Worm (Caenorhabditis elegans): Measurements from ENCODE around the gene phf-10.
A peak's percentile ranks its signal among the peaks of the same experiment; 100 is the strongest.

phf-10 gene

DNA sequence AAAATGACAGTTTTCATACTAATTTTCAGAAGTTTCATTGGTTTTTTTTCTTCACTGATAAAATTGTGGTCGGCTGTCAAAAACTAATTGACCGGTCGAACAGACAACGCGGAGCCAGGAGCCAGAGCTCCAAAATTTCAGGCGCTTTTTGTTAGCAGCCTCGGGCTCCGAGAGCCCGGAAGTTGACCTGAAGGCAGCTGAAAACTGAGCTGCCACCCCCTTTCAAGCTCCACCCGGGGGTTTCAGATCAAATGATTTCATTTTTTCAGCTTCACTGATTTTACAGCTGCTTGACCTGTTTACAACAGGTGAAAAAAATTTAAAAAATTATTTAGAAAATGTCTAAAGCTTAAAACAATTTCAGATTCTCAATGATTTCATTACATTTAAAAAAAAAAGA is 31.0 kb upstream of the phf-10 start:
- no peak for TF ChIP-seq egl-27 (tag; optimal IDR thresholded peaks at IDR 0.05)
- TF ChIP-seq Y48G9A.11 (GFP tag; IDR thresholded peaks at IDR 0.05): no peak
- TF ChIP-seq ceh-44 (GFP tag; IDR thresholded peaks at IDR 0.05): no peak
- TF ChIP-seq nhr-10 (tag; optimal IDR thresholded peaks at IDR 0.05): no peak
- TF ChIP-seq F10B5.3 (tag; optimal IDR thresholded peaks at IDR 0.05): no peak
- TF ChIP-seq egl-43 (GFP tag; IDR thresholded peaks at IDR 0.05): no peak
- no peak for TF ChIP-seq arid-1 (GFP tag; conservative IDR thresholded peaks at IDR 0.05)
- TF ChIP-seq dmd-6 (GFP tag; IDR thresholded peaks at IDR 0.05): 0 out of 2 replicates have a peak, but pooled peaks have one; percentile 18
- no peak for TF ChIP-seq ZK337.2 (GFP tag; IDR thresholded peaks at IDR 0.05)
- TF ChIP-seq fos-1 (tag; optimal IDR thresholded peaks at IDR 0.05): no peak
- TF ChIP-seq pha-4 (GFP tag; IDR thresholded peaks at IDR 0.05): no peak
- no peak for TF ChIP-seq pha-4 (tag; optimal IDR thresholded peaks at IDR 0.05)
- no peak for TF ChIP-seq nhr-111 (GFP tag; optimal IDR thresholded peaks at IDR 0.05)
- TF ChIP-seq F26F4.8 (GFP tag; conservative IDR thresholded peaks at IDR 0.05): no peak
- TF ChIP-seq ceh-62 (tag; optimal IDR thresholded peaks at IDR 0.05): no peak
- peak; percentile 62; the same call in 1 of the 2 replicates for TF ChIP-seq set-16 (GFP tag; IDR thresholded peaks at IDR 0.05)

DNA sequence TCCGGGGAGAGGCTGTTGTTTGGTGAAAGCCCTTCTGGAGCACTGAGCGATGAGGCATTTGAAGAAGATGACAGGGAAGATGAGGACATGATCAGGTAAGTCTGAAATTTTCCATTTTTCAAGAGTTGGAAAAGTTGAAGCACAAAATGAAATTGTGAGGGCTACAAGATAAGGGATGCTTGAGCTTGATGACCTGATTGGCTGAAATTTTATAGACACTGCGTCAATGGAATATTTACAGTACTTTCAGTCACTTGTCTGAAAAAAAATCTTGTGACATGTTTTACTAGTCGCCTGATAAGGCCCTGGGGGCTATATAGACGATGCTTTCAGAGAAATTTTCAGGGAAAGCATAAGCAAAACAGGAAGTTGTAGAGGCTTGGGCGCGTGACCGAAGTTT is 25.0 kb upstream of the phf-10 start, which contains the start of gene dmd-8:
TSS of gene dmd-8 (minus strand) at position 101 of the 400 bp plus-strand sequence.
- TF ChIP-seq F44E2.7 (GFP tag; IDR thresholded peaks at IDR 0.05) (no peak), aly-2 (tag; optimal IDR thresholded peaks at IDR 0.05) (no peak), spr-3 (GFP tag; optimal IDR thresholded peaks at IDR 0.05) (no peak), php-3 (GFP tag; IDR thresholded peaks at IDR 0.05) (no peak), hlh-11 (tag; optimal IDR thresholded peaks at IDR 0.05) (no peak), ceh-32 (tag; optimal IDR thresholded peaks at IDR 0.05; ENCODE audit: poor library complexity) (no peak), ZK337.2 (GFP tag; IDR thresholded peaks at IDR 0.05) (no peak), unc-39 (tag; optimal IDR thresholded peaks at IDR 0.05) (no peak), ceh-28 (tag; optimal IDR thresholded peaks at IDR 0.05) (no peak), daf-12 (tag; optimal IDR thresholded peaks at IDR 0.05) (no peak), hmg-1.1 (GFP tag; IDR thresholded peaks at IDR 0.05) (no peak), zag-1 (tag; optimal IDR thresholded peaks at IDR 0.05) (no peak), T26A8.4 (GFP tag; IDR thresholded peaks at IDR 0.05) (no peak), tra-1 (GFP tag; IDR thresholded peaks at IDR 0.05) (no peak), rbr-2 (tag; optimal IDR thresholded peaks at IDR 0.05) (no peak)

DNA sequence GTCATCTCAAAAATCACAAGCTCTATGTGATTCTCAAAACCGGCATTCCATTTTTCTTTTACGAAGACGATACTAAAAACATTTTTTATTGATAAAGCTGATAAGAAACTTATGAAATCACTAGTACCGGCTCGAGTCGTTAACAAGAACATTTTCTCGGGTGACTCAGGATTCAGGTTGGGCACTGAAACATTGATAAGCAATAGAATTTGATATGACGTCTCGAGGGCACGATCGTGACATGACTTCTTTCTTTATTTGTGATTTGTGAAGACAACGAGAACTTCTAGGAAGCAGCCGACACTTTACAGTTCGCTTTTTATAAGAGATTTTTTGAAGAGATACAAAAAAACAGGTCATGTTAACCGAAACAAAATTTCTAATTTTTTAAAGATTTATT is 22.3 kb upstream of the phf-10 start:
- TF ChIP-seq nhr-6 (tag; optimal IDR thresholded peaks at IDR 0.05): peak; percentile 39
- no peak for TF ChIP-seq sdz-12 (GFP tag; optimal IDR thresholded peaks at IDR 0.05)
- TF ChIP-seq ceh-20 (GFP tag; IDR thresholded peaks at IDR 0.05): no peak
- peak; percentile 5 for TF ChIP-seq mxl-3 (GFP tag; optimal IDR thresholded peaks at IDR 0.05)
- TF ChIP-seq hif-1 (tag; optimal IDR thresholded peaks at IDR 0.05): no peak
- TF ChIP-seq daf-19 (GFP tag; conservative IDR thresholded peaks at IDR 0.05): no peak
- peak; percentile 90 for TF ChIP-seq nhr-77 (tag; optimal IDR thresholded peaks at IDR 0.05)
- peak in 1 of 2 experiments; percentile 82 for TF ChIP-seq unc-62 (GFP tag; optimal IDR thresholded peaks at IDR 0.05 in 1 of 2)
- TF ChIP-seq unc-62 (tag; optimal IDR thresholded peaks at IDR 0.05): no peak
- peak in 1 of 2 experiments; percentile 28 for TF ChIP-seq mdl-1 (tag; optimal IDR thresholded peaks at IDR 0.05)
- no peak for TF ChIP-seq T26A8.4 (GFP tag; IDR thresholded peaks at IDR 0.05)
- TF ChIP-seq daf-16 (GFP tag; optimal IDR thresholded peaks at IDR 0.05): peak in 1 of 2 experiments; percentile 45
- peak; percentile 88 for TF ChIP-seq daf-16 (tag; optimal IDR thresholded peaks at IDR 0.05)
- TF ChIP-seq rbr-2 (tag; optimal IDR thresholded peaks at IDR 0.05): no peak
- peak; percentile 71 for TF ChIP-seq nhr-48 (tag; optimal IDR thresholded peaks at IDR 0.05)
- peak; percentile 85 for TF ChIP-seq php-3 (GFP tag; IDR thresholded peaks at IDR 0.05)
- TF ChIP-seq nhr-10 (tag; optimal IDR thresholded peaks at IDR 0.05): peak; percentile 25
- peak; percentile 67 for TF ChIP-seq hlh-30 (tag; optimal IDR thresholded peaks at IDR 0.05; ENCODE audit: insufficient read depth)
- TF ChIP-seq dmd-6 (GFP tag; IDR thresholded peaks at IDR 0.05): peak; percentile 96
- no peak for TF ChIP-seq egl-43 (GFP tag; IDR thresholded peaks at IDR 0.05)
- TF ChIP-seq mes-2 (tag; optimal IDR thresholded peaks at IDR 0.05; ENCODE audit: poor library complexity, severe bottlenecking): peak; percentile 30
- peak; percentile 94 for TF ChIP-seq nhr-28 (tag; optimal IDR thresholded peaks at IDR 0.05)
- peak; percentile 89 for TF ChIP-seq dve-1 (tag; optimal IDR thresholded peaks at IDR 0.05; ENCODE audit: insufficient read depth)
- peak; percentile 99 for TF ChIP-seq pqm-1 (tag; optimal IDR thresholded peaks at IDR 0.05)
- no peak for TF ChIP-seq lim-7 (GFP tag; IDR thresholded peaks at IDR 0.05)
- peak; percentile 85 for TF ChIP-seq hlh-11 (tag; optimal IDR thresholded peaks at IDR 0.05)
- peak; percentile 74; the same call in 1 of the 2 replicates for TF ChIP-seq tra-1 (GFP tag; IDR thresholded peaks at IDR 0.05)

All from whole organism, L4 larva.